Worm (Caenorhabditis elegans): ENCODE data around the gene C27A7.5.
A peak's percentile ranks its signal among the peaks of the same experiment; 100 is the strongest.

The C27A7.5 gene

ce11 chrV:12162220-12162619 is at the start of gene C27A7.5:
C27A7.5 (minus strand) TSS chrV:12162320.
- TF ChIP-seq W03F9.2 (tag; optimal IDR thresholded peaks at IDR 0.05) (no peak), dao-5 (tag; optimal IDR thresholded peaks at IDR 0.05) (no peak), him-1 (tag; optimal IDR thresholded peaks at IDR 0.05) (no peak)

DNA sequence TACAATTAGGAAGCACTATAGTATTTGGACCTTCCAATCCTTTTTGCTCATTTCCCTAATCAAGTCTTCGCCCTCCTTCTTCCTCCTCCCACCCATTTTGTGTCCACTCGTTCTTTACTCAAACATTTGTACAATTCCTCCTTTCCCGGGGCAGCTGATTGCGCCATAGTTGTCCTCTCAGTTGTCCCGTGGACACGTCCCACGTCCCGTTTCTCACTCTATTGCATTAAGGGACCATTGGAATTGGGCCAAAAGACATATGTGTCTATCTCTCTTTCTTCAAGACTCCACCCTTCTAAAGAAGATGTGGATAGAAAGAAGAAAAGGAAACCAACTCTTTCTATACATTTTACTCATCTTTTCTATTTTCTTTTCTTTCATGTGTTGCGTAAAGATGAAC is 49.0 kb upstream of the C27A7.5 start:
- TF ChIP-seq W03F9.2 (tag; optimal IDR thresholded peaks at IDR 0.05): no peak
- no peak for TF ChIP-seq dao-5 (tag; optimal IDR thresholded peaks at IDR 0.05)
- no peak for TF ChIP-seq him-1 (tag; optimal IDR thresholded peaks at IDR 0.05)

DNA sequence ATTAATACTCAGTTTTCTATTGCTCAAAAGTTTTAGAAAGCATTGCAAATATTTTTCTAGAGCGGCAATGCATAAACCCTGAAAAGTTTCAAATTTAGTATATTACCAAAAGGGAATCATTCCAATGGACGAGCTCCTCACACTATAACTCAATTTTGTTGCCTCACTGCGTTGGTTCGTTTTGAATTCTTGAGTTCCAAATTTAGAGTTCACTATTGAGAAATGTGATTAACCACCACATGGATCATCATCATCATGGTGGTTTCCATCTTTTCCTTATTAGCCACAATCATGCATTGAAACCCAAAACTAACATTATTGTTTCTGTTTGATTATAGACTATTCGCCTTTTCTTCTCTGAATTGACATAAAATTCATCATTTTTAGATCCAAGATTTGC is 47.8 kb upstream of the C27A7.5 start:
- TF ChIP-seq dao-5 (tag; optimal IDR thresholded peaks at IDR 0.05) (no peak), him-1 (tag; optimal IDR thresholded peaks at IDR 0.05) (no peak), W03F9.2 (tag; optimal IDR thresholded peaks at IDR 0.05) (no peak)

DNA sequence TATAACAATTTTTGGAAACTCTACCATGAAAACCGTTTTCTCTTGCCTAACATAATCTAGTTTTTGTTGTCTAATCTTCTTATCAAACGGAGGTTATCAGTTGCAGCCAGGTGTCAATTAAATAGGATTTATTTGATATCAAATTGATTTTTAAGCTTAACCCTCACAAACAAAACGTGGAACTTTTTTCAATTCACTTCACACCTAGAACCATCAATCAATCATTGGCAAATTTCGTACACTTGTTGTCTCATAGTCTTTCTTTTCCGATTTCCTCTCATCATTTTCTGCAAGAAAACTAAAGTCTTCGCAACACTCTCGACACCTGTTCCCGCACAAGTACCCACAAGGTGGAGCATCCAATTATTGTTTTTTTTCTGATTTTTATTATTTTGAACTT is 46.6 kb upstream of the C27A7.5 start:
- TF ChIP-seq dao-5 (tag; optimal IDR thresholded peaks at IDR 0.05) (no peak), W03F9.2 (tag; optimal IDR thresholded peaks at IDR 0.05) (no peak), him-1 (tag; optimal IDR thresholded peaks at IDR 0.05) (no peak)

- TF ChIP-seq dao-5 (tag; optimal IDR thresholded peaks at IDR 0.05) (no peak), W03F9.2 (tag; optimal IDR thresholded peaks at IDR 0.05) (no peak), him-1 (tag; optimal IDR thresholded peaks at IDR 0.05) (no peak)
Measured at ce11 chrV:12199474-12199873, 37.4 kb upstream of the C27A7.5 start.

- no peak for TF ChIP-seq dao-5 (tag; optimal IDR thresholded peaks at IDR 0.05)
- no peak for TF ChIP-seq W03F9.2 (tag; optimal IDR thresholded peaks at IDR 0.05)
- TF ChIP-seq him-1 (tag; optimal IDR thresholded peaks at IDR 0.05): no peak
Measured at ce11 chrV:12198545-12198944, 36.4 kb upstream of the C27A7.5 start, which contains the start of gene lon-3. lon-3 (minus strand) TSS chrV:12198645.

DNA sequence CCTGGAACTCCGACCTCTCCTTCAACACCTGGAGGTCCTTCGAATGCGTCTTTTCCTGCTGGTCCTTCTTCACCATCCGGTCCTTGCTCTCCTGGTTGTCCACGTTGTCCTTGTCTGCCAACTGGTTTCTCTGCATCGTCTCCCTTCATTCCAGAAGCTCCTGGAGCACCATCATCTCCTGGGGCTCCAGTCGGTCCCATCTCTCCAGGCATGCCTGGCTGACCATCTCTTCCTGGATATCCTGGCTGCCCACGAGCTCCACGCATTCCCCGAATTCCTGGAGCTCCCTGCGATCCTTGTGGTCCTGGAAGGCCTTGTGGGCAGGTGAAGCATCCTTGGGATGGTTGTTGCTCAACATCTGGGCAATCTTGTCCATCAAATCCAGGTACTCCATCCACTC is 35.6 kb upstream of the C27A7.5 start:
- TF ChIP-seq him-1 (tag; optimal IDR thresholded peaks at IDR 0.05): no peak
- no peak for TF ChIP-seq dao-5 (tag; optimal IDR thresholded peaks at IDR 0.05)
- no peak for TF ChIP-seq W03F9.2 (tag; optimal IDR thresholded peaks at IDR 0.05)

- TF ChIP-seq W03F9.2 (tag; optimal IDR thresholded peaks at IDR 0.05) (no peak), dao-5 (tag; optimal IDR thresholded peaks at IDR 0.05) (no peak), him-1 (tag; optimal IDR thresholded peaks at IDR 0.05) (no peak)
Measured at ce11 chrV:12196659-12197058, 34.5 kb upstream of the C27A7.5 start.

ce11 chrV:12195845-12196244 is 33.7 kb upstream of the C27A7.5 start, which contains the start of gene ZK836.3:
ZK836.3 (minus strand) TSS chrV:12195945.
- TF ChIP-seq W03F9.2 (tag; optimal IDR thresholded peaks at IDR 0.05) (no peak), him-1 (tag; optimal IDR thresholded peaks at IDR 0.05) (no peak), dao-5 (tag; optimal IDR thresholded peaks at IDR 0.05) (no peak)

DNA sequence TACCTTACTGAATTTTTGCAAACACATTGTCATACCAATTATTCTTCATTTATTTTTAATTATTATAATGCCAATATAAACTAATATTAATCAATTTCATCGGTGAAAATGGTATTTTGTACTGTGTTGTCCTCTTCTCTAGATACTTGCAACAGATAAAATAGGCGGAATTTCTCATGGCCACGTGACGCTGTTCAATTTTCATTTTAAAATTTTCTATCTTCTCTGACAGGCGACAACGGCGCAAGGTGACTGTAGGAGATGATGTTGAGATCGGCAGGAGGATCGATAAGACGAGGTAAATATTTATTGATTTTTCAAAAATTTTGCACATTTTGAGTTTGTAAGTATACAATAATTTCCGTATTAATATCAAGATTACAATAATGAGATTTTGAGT is 32.2 kb upstream of the C27A7.5 start, which contains the start of gene ogdh-2:
Gene ogdh-2 (plus strand): TSS at position 233 of the 400 bp plus-strand sequence.
- no peak for TF ChIP-seq him-1 (tag; optimal IDR thresholded peaks at IDR 0.05)
- no peak for TF ChIP-seq W03F9.2 (tag; optimal IDR thresholded peaks at IDR 0.05)
- TF ChIP-seq dao-5 (tag; optimal IDR thresholded peaks at IDR 0.05): no peak

DNA sequence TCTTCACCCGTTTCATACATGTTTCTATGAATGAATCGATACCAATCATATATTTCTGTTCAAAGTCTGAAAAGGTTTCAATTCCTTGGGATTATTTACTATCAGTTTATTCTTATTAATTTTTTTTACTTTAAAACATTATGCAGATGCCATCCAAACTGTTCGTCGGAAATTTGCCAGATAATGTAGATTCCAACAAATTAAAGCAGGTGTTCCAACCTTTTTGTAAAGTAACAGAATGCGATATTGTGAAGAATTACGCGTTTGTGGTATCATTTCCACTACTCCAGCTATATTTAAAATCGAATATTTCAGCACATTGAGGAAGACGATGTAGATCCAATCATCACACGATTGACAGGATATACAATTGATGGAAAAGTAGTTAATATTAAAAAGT is 30.0 kb upstream of the C27A7.5 start, which contains the start of gene rnp-1:
Gene rnp-1 (plus strand): TSS at position 145 of the 400 bp plus-strand sequence.
- no peak for TF ChIP-seq him-1 (tag; optimal IDR thresholded peaks at IDR 0.05)
- TF ChIP-seq dao-5 (tag; optimal IDR thresholded peaks at IDR 0.05): no peak
- TF ChIP-seq W03F9.2 (tag; optimal IDR thresholded peaks at IDR 0.05): no peak

- no peak for TF ChIP-seq him-1 (tag; optimal IDR thresholded peaks at IDR 0.05)
- TF ChIP-seq W03F9.2 (tag; optimal IDR thresholded peaks at IDR 0.05): peak; percentile 56
Measured at ce11 chrV:12190943-12191569, 28.9 kb upstream of the C27A7.5 start, which contains the start of gene dpy-30. dpy-30 (plus strand) TSS chrV:12191519.

DNA sequence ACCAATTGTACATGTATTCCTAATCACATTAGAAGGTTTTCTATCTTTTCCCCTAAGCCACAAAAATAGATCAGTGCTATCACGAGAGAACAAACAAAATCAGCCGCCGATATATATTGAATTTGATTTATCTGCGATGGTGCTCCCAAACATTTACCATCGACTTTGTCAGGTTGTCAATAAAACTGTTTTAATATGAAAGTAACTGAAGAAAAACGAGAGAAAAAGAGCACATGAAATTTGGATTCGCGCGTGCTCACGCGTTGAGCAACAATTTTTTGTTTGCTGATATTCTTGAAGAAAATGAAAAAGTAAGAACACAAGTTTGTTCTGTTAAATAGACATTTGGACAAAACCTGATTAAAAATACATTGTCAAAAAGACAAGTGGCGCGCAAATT is 26.7 kb upstream of the C27A7.5 start:
- no peak for TF ChIP-seq dao-5 (tag; optimal IDR thresholded peaks at IDR 0.05)
- TF ChIP-seq him-1 (tag; optimal IDR thresholded peaks at IDR 0.05): no peak
- no peak for TF ChIP-seq W03F9.2 (tag; optimal IDR thresholded peaks at IDR 0.05)

DNA sequence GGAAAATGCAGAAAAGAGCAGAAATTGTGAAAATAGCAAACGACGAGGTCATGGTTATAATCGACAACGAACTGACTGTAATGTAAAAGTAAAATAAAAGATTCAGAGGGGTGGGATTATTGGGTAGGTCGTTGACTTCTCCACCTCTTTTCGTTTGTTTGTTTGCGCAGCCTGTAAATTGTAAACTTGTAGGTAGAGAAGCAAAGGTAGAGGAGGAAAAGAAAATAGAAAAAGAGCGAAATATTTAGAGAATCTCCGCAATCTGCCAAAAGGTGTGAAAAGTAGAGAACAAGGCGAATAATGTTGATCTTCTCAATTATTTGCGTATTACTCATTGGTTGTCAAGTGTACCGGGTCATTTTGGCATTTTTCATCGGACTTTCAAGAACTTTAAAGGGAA is 25.2 kb upstream of the C27A7.5 start, which contains the start of gene ZK863.8:
Gene ZK863.8 (minus strand): TSS at position 173 of the 400 bp plus-strand sequence.
- no peak for TF ChIP-seq W03F9.2 (tag; optimal IDR thresholded peaks at IDR 0.05)
- TF ChIP-seq him-1 (tag; optimal IDR thresholded peaks at IDR 0.05): no peak
